Fruit fly (Drosophila melanogaster): ENCODE data around the gene Tsp.

Tsp gene

DNA sequence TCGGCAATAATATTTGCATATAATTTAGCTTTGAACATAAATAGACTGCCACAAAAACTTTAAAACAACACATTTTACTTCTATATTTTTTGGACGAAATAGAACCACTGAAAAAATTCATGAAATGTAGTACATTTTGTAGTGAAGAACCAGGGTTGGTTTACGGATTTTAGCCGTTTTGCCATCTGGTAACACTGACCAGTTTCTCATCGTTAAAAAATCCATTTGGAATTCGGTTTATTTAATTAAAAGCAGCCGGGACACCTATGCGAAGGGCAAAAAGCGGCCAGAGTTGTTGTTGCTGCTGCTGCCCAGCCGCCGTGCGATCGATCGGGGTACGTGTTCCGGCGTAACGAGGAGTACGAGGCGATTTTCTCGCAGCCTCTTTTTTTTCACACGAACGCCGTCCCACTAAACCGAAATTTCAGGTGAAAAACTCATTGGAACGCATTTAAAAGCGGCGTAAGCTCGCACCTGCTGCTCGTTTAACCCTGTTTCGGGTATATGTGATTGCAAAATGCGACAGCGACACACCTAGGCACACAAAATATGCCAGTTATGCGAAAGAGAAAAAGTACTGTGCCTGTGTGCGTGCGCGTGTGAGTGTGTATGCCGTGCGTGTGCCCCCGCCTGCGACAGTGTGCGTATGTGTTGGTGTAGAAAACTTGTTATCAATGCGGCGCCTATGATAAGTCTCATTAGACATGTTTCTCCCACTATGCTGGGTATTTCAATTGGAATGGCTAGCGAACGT is 15.0 kb upstream of the Tsp start, which contains the start of gene Liprin-alpha (continued):
- 0 out of 2 replicates have a peak, but pooled peaks have one; percentile 5 for TF ChIP-seq CG42726 (GFP tag; IDR thresholded peaks at IDR 0.05; ENCODE audit: partially characterized antibody)
- peak; percentile 2 for TF ChIP-seq phol (tag; optimal IDR thresholded peaks at IDR 0.05)
- peak; percentile 25 for TF ChIP-seq CG10543 (GFP tag; optimal IDR thresholded peaks at IDR 0.05)
- TF ChIP-seq pnt (GFP tag; optimal IDR thresholded peaks at IDR 0.05), result no peak
- no peak for TF ChIP-seq Dll (GFP tag; IDR thresholded peaks at IDR 0.05; ENCODE audit: partially characterized antibody)
- peak; percentile 29; the same call in 1 of the 3 replicates for TF ChIP-seq Opbp (GFP tag; IDR thresholded peaks at IDR 0.05; ENCODE audit: partially characterized antibody)
- TF ChIP-seq slou (GFP tag; optimal IDR thresholded peaks at IDR 0.05), result no peak
- TF ChIP-seq rib (GFP tag; IDR thresholded peaks at IDR 0.05), result 0 out of 2 replicates have a peak, but pooled peaks have one; percentile 33
- TF ChIP-seq ttk (GFP tag; IDR thresholded peaks at IDR 0.05), result no peak
- peak; percentile 8 for TF ChIP-seq Ets97D (GFP tag; optimal IDR thresholded peaks at IDR 0.05)
- TF ChIP-seq sisA (GFP tag; IDR thresholded peaks at IDR 0.05), result no peak

- TF ChIP-seq CrebB (tag; optimal IDR thresholded peaks at IDR 0.05), result no peak
- TF ChIP-seq dm (GFP tag; optimal IDR thresholded peaks at IDR 0.05), result peak; percentile 27
- no peak for TF ChIP-seq CG4424 (GFP tag; optimal IDR thresholded peaks at IDR 0.05)
- TF ChIP-seq CG15479 (GFP tag; optimal IDR thresholded peaks at IDR 0.05), result no peak
- TF ChIP-seq CG14441 (GFP tag; IDR thresholded peaks at IDR 0.05), result no peak
- TF ChIP-seq CG4404 (GFP tag; IDR thresholded peaks at IDR 0.05), result no peak
- TF ChIP-seq CG2712 (tag; optimal IDR thresholded peaks at IDR 0.05), result peak; percentile 29
- no peak for TF ChIP-seq Hmx (GFP tag; optimal IDR thresholded peaks at IDR 0.05)
- peak; percentile 91 for TF ChIP-seq MESR4 (GFP tag; optimal IDR thresholded peaks at IDR 0.05)
- peak; percentile 46 for TF ChIP-seq sug (tag; optimal IDR thresholded peaks at IDR 0.05)
- TF ChIP-seq Ets65A (GFP tag), result peak; percentile 86
- TF ChIP-seq Elba2 (GFP tag; optimal IDR thresholded peaks at IDR 0.05), result no peak
- no peak for TF ChIP-seq CG13894 (tag; optimal IDR thresholded peaks at IDR 0.05)
- peak; percentile 33 for TF ChIP-seq CG13296 (GFP tag; optimal IDR thresholded peaks at IDR 0.05)
- peak; percentile 11 for TF ChIP-seq en (GFP tag; optimal IDR thresholded peaks at IDR 0.05)
- TF ChIP-seq CG8765 (GFP tag; IDR thresholded peaks at IDR 0.05), result 0 out of 2 replicates have a peak, but pooled peaks have one; percentile 25
- peak; percentile 24 for TF ChIP-seq nmo (GFP tag; optimal IDR thresholded peaks at IDR 0.05)
- peak in 1 of 2 experiments; percentile 70 for TF ChIP-seq tll (GFP tag; optimal IDR thresholded peaks at IDR 0.05)
- TF ChIP-seq CG7963 (GFP tag; IDR thresholded peaks at IDR 0.05; ENCODE audit: partially characterized antibody), result peak; percentile 95
- TF ChIP-seq CG11695 (GFP tag; IDR thresholded peaks at IDR 0.05), result no peak
- no peak for TF ChIP-seq sc (optimal IDR thresholded peaks at IDR 0.05)
- no peak for TF ChIP-seq sc (GFP tag; optimal IDR thresholded peaks at IDR 0.05)
- no peak for TF ChIP-seq CG11456 (GFP tag; IDR thresholded peaks at IDR 0.05)
- TF ChIP-seq Spps (tag; optimal IDR thresholded peaks at IDR 0.05), result no peak
- no peak for TF ChIP-seq CG7839 (tag; optimal IDR thresholded peaks at IDR 0.05)
- TF ChIP-seq CG4328 (GFP tag; optimal IDR thresholded peaks at IDR 0.05), result no peak
- TF ChIP-seq CG9876 (GFP tag; optimal IDR thresholded peaks at IDR 0.05), result no peak
- TF ChIP-seq tin (GFP tag; optimal IDR thresholded peaks at IDR 0.05), result peak; percentile 8
- no peak for TF ChIP-seq sim (GFP tag; IDR thresholded peaks at IDR 0.05)
- TF ChIP-seq CG11504 (tag; optimal IDR thresholded peaks at IDR 0.05), result no peak
- TF ChIP-seq HmgD (GFP tag; optimal IDR thresholded peaks at IDR 0.05), result no peak
- TF ChIP-seq nerfin-2 (GFP tag; IDR thresholded peaks at IDR 0.05; ENCODE audit: partially characterized antibody), result peak; percentile 97
- TF ChIP-seq D (optimal IDR thresholded peaks at IDR 0.05), result peak; percentile 9
- TF ChIP-seq D (GFP tag; optimal IDR thresholded peaks at IDR 0.05), result no peak
- TF ChIP-seq CHES-1-like (GFP tag; optimal IDR thresholded peaks at IDR 0.05), result peak; percentile 26
Measured at dm6 chr2L:6722822-6723749, 14.2 kb upstream of the Tsp start, which contains the start of gene homer. TSS of gene homer (minus strand) at chr2L:6723359.
